Fruit fly (Drosophila melanogaster) whole organism, wandering third instar larva: Measurements from ENCODE around the gene Gr10a.

Experiments used
- CG32264 ChIP-seq: fragments of 200-800 bp; sonication (Bioruptor generic); optimal IDR thresholded peaks from 2 replicates; lab custom pipeline; 2016; ENCODE audit warnings: missing biosample characterization, missing genetic modification characterization
- Jra ChIP-seq: sonication (Bioruptor generic); optimal IDR thresholded peaks from 2 replicates; lab custom pipeline; 2016; ENCODE audit warnings: missing biosample characterization, missing genetic modification characterization
- Mio ChIP-seq: sonication (Bioruptor generic); optimal IDR thresholded peaks from 2 replicates; lab custom pipeline; 2016; ENCODE audit warnings: missing biosample characterization, missing genetic modification characterization
- N ChIP-seq: fragments of >200 bp; optimal IDR thresholded peaks from 2 replicates; lab custom pipeline; 2018; ENCODE audit warnings: missing biosample characterization, missing external identifiers, missing genetic modification characterization
- OdsH ChIP-seq: fragments of 200-800 bp; sonication (Bioruptor generic); optimal IDR thresholded peaks from 2 replicates; lab custom pipeline; 2016; ENCODE audit warnings: missing biosample characterization, mild to moderate bottlenecking, missing genetic modification characterization
- Vsx2 ChIP-seq: fragments of 200-300, 225-300 bp; sonication (Bioruptor generic); optimal IDR thresholded peaks from 2 replicates; lab custom pipeline; 2018; ENCODE audit warnings: missing biosample characterization, missing genetic modification characterization; ENCODE audit not compliant: partially characterized antibody
- br ChIP-seq: fragments of 200-800 bp; sonication (Bioruptor generic); optimal IDR thresholded peaks from 2 replicates; lab custom pipeline; 2016; ENCODE audit warnings: missing biosample characterization, missing genetic modification characterization
- dmrt93B ChIP-seq: fragments of 200-800 bp; sonication (Bioruptor generic); optimal IDR thresholded peaks from 2 replicates; lab custom pipeline; 2018; ENCODE audit warnings: missing biosample characterization, mild to moderate bottlenecking, missing genetic modification characterization
- fru ChIP-seq: fragments of 200-800 bp; sonication (Bioruptor generic); optimal IDR thresholded peaks from 3 replicates; lab custom pipeline; 2016; ENCODE audit warnings: missing biosample characterization, mild to moderate bottlenecking, missing genetic modification characterization
- h ChIP-seq: fragments of 200-800 bp; sonication (Bioruptor generic); optimal IDR thresholded peaks from 3 replicates; lab custom pipeline; 2016; ENCODE audit warnings: missing biosample characterization, mild to moderate bottlenecking, missing genetic modification characterization
- pan ChIP-seq: fragments of >200 bp; optimal IDR thresholded peaks from 2 replicates; lab custom pipeline; 2017
- tai ChIP-seq: sonication (Bioruptor generic); optimal IDR thresholded peaks from 2 replicates; lab custom pipeline; 2016; ENCODE audit warnings: missing biosample characterization, missing genetic modification characterization
- usp ChIP-seq: fragments of >200 bp; optimal IDR thresholded peaks from 2 replicates; lab custom pipeline; 2017; ENCODE audit warnings: missing biosample characterization, missing genetic modification characterization
- woc ChIP-seq: sonication (Bioruptor generic); optimal IDR thresholded peaks from 2 replicates; lab custom pipeline; 2016; ENCODE audit warnings: missing biosample characterization, mild to moderate bottlenecking, missing genetic modification characterization

DNA sequence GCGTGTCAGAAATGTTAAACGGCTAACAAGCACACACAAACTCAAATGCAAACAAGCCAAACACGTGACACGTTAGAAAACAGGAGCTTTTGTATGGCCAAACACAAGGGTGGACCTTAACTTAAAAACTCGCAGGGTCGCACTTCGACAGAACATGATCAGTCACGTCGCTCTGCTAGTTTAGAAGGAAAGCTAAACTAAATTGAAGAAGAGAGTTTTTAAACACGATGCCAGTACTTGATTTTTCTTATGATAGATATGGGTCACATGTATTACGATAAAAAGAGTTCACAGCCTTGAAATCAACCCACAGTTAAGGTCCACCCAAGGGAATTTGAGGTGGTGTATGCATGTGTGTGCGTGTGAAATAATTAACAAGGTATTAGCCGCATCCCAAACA is 38.8 kb downstream of the Gr10a start:
- TF ChIP-seq woc (GFP tag; lab: Kevin White, UChicago) (no peak), Mio (GFP tag; lab: Kevin White, UChicago) (no peak), Jra (no peak), Vsx2 (GFP tag; lab: Kevin White, UChicago) (no peak), OdsH (GFP tag; lab: Kevin White, UChicago) (no peak), dmrt93B (GFP tag; lab: Kevin White, UChicago) (no peak), CG32264 (GFP tag; lab: Kevin White, UChicago) (no peak), tai (GFP tag; lab: Kevin White, UChicago) (no peak), N (GFP tag; lab: Kevin White, UChicago) (no peak), pan (no peak), usp (no peak), br (GFP tag; lab: Kevin White, UChicago) (no peak), h (GFP tag; lab: Kevin White, UChicago) (no peak), fru (GFP tag; lab: Kevin White, UChicago) (no peak)
